Fruit fly (Drosophila melanogaster): ENCODE measurements around the gene Task7.

Task7 gene

DNA sequence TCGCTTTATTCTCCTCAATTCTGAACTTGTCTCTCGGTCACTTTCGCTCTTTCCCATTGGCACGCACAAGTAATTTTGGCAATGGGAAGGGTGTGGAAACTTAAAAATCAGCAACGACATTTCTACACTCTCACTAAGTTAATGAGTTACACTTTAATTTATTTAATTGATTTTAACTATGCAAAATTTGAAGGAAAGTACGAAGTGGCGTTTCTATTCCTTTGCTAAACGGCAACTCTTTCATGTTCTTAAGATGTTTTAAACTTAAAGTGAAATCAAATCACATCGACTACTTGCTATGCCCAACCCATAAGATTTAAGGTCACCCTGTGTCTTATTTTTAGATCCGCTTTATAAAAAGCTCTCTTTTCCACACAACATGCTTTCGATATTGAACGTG lies 41.7 kb downstream of the Task7 start (continued):
- TF ChIP-seq sens (GFP tag) (peak; percentile 81), CG14014 (GFP tag; IDR thresholded peaks at IDR 0.05) (peak; percentile 46; the same call in 1 of the 2 replicates), sima (GFP tag; optimal IDR thresholded peaks at IDR 0.05) (no peak), CG15601 (tag; optimal IDR thresholded peaks at IDR 0.05) (no peak), bbx (GFP tag; IDR thresholded peaks at IDR 0.05; ENCODE audit: partially characterized antibody) (no peak), onecut (GFP tag; IDR thresholded peaks at IDR 0.05) (peak; percentile 29; the same call in 1 of the 2 replicates), CG10147 (GFP tag; optimal IDR thresholded peaks at IDR 0.05) (peak; percentile 34), scrt (GFP tag; optimal IDR thresholded peaks at IDR 0.05) (peak; percentile 44), bsh (GFP tag; optimal IDR thresholded peaks at IDR 0.05) (no peak), HmgD (GFP tag; optimal IDR thresholded peaks at IDR 0.05) (no peak), CG18262 (tag; optimal IDR thresholded peaks at IDR 0.05) (peak; percentile 31), Fer3 (tag; optimal IDR thresholded peaks at IDR 0.05) (peak; percentile 69), Pdp1 (GFP tag; optimal IDR thresholded peaks at IDR 0.05) (peak; percentile 28 to 49), MESR4 (GFP tag; optimal IDR thresholded peaks at IDR 0.05) (no peak), ro (GFP tag; IDR thresholded peaks at IDR 0.05) (no peak), CG11456 (GFP tag; IDR thresholded peaks at IDR 0.05) (no peak), BtbVII (GFP tag; optimal IDR thresholded peaks at IDR 0.05) (peak; percentile 65), Meics (GFP tag; optimal IDR thresholded peaks at IDR 0.05) (peak; percentile 76), CG8290 (GFP tag; optimal IDR thresholded peaks at IDR 0.05) (no peak), CG8290 (tag; optimal IDR thresholded peaks at IDR 0.05) (no peak), ara (GFP tag; IDR thresholded peaks at IDR 0.05) (no peak), E2f2 (GFP tag; IDR thresholded peaks at IDR 0.05) (peak; percentile 47), grau (tag; optimal IDR thresholded peaks at IDR 0.05) (peak; percentile 74), pita (GFP tag; optimal IDR thresholded peaks at IDR 0.05) (no peak), tio (GFP tag; optimal IDR thresholded peaks at IDR 0.05) (peak; percentile 13), her (GFP tag; optimal IDR thresholded peaks at IDR 0.05) (no peak), gcm2 (GFP tag; optimal IDR thresholded peaks at IDR 0.05) (peak; percentile 31), lbe (GFP tag; optimal IDR thresholded peaks at IDR 0.05) (no peak), tx (GFP tag; optimal IDR thresholded peaks at IDR 0.05) (no peak), corto (GFP tag; optimal IDR thresholded peaks at IDR 0.05) (no peak), CG16779 (GFP tag; IDR thresholded peaks at IDR 0.05) (no peak), CG12104 (GFP tag; optimal IDR thresholded peaks at IDR 0.05) (peak; percentile 10), CG2129 (GFP tag; IDR thresholded peaks at IDR 0.05; ENCODE audit: partially characterized antibody) (no peak), CG9727 (GFP tag; optimal IDR thresholded peaks at IDR 0.05) (peak; percentile 15), C15 (GFP tag; IDR thresholded peaks at IDR 0.05) (no peak), CG10979 (tag; optimal IDR thresholded peaks at IDR 0.05) (no peak), CG6654 (GFP tag; optimal IDR thresholded peaks at IDR 0.05) (no peak), Dip3 (GFP tag; optimal IDR thresholded peaks at IDR 0.05) (peak; percentile 52), Hmr (GFP tag; optimal IDR thresholded peaks at IDR 0.05) (peak; percentile 65), pho (GFP tag; optimal IDR thresholded peaks at IDR 0.05) (peak; percentile 55), CG30403 (GFP tag; optimal IDR thresholded peaks at IDR 0.05) (peak; percentile 62), dati (GFP tag; IDR thresholded peaks at IDR 0.05) (no peak), CG17802 (tag; optimal IDR thresholded peaks at IDR 0.05) (no peak), fd96Cb (tag; optimal IDR thresholded peaks at IDR 0.05) (peak; percentile 40), Gsc (GFP tag; IDR thresholded peaks at IDR 0.05) (no peak), org-1 (GFP tag; optimal IDR thresholded peaks at IDR 0.05) (peak; percentile 23), CG1602 (GFP tag; optimal IDR thresholded peaks at IDR 0.05) (no peak), CG6791 (GFP tag; IDR thresholded peaks at IDR 0.05; ENCODE audit: partially characterized antibody) (no peak), tin (GFP tag; optimal IDR thresholded peaks at IDR 0.05) (peak; percentile 3), CG30431 (GFP tag; optimal IDR thresholded peaks at IDR 0.05) (no peak), Dfd (GFP tag; optimal IDR thresholded peaks at IDR 0.05) (no peak), dpn (GFP tag; optimal IDR thresholded peaks at IDR 0.05) (peak; percentile 53 to 64)

All from whole organism, embryonic.